Fruit fly (Drosophila melanogaster): ENCODE results near the gene SP1173.

The SP1173 gene

dm6 chr3L:6703368-6703807 lies at the start of gene SP1173:
Gene SP1173, minus strand, starts transcription at chr3L:6703521.
- TF ChIP-seq CG17801 (GFP tag; optimal IDR thresholded peaks at IDR 0.05; ENCODE audit: partially characterized antibody): no peak

DNA sequence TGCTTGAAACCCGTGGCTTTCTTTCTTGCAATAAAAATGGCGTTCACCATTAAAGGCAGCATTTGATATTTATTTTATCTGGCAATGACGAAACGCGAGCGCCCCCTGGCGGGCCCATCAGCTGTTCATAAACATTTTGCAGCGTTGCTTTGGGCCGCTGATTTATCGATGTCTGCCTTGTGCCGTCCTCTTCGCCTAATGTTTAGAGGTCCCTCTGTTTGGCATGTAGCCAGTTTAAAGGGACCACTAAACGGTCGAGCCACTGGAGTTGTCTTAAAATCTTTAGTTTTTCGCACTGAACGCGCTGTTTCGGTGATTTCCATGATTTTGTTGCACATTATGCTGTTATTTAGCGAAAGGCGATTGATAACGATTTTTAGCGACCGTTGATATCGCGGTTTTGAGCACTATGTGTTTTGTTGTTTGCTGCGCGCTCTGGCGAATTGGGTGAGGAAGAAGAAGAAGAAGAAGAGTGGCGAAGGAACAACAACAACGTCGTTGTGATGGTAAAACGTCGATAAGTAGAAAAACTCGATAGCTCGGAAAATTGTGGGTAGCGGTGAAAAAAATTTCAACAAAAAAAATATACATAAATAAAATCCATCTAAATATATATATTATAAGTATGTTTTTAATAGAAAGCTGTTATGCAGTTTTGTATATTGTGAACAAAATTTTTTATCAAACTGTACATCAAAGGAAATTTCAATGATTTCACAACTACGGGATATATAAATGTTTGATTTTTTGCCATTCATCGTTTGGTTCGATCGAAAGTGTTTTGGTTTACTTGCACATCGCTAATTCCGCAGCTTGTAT lies 49.2 kb upstream of the SP1173 start, which contains the start of the genes velo and Sbds:
Gene velo (minus strand): TSS at position 475 of the 819 bp plus-strand sequence.
Gene Sbds (plus strand): TSS at position 636 of the 819 bp plus-strand sequence.
- TF ChIP-seq CG17801 (GFP tag; optimal IDR thresholded peaks at IDR 0.05; ENCODE audit: partially characterized antibody): peak; percentile 42

DNA sequence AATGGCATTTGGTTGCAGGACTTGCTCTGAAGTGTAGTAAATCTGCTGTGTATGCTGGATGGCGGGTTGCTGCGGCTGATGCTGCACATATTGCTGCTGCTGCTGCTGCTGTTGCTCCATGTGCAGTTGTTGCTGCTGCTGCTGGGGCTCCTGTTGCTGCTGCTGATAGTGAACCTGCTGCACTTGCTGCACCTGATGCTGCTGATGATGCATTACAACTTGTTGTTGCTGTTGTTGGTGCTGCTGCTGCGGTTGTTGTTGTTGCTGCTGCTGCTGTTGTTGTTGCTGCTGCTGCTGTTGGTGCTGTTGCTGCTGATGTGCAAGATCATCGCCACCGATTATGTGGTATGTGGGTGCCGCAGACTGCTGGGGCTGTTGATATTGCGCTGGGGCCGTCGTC lies 47.5 kb upstream of the SP1173 start:
- no peak for TF ChIP-seq CG17801 (GFP tag; optimal IDR thresholded peaks at IDR 0.05; ENCODE audit: partially characterized antibody)

DNA sequence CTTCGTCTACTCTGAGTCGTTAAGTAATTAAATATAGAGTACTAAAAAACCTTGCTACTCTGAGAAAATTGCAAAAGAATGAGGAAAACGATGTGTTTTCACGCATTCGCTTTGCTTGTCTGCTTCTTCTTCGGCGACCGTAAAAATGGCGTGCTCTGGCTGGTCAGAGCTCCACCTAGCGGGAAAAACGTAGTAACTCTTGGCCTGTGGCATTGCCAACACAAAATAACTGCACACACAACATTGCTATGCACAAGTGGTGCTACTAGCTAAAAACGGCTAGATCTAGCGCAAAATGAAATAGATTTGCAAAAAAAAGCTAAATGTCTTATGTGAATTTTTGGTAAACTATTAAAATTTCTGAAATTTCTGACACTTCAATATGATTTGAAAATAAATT lies 43.8 kb upstream of the SP1173 start:
- TF ChIP-seq CG17801 (GFP tag; optimal IDR thresholded peaks at IDR 0.05; ENCODE audit: partially characterized antibody): peak; percentile 58

dm6 chr3L:6743346-6744165 lies 40.2 kb upstream of the SP1173 start:
- TF ChIP-seq CG17801 (GFP tag; optimal IDR thresholded peaks at IDR 0.05; ENCODE audit: partially characterized antibody): peak; percentile 23

DNA sequence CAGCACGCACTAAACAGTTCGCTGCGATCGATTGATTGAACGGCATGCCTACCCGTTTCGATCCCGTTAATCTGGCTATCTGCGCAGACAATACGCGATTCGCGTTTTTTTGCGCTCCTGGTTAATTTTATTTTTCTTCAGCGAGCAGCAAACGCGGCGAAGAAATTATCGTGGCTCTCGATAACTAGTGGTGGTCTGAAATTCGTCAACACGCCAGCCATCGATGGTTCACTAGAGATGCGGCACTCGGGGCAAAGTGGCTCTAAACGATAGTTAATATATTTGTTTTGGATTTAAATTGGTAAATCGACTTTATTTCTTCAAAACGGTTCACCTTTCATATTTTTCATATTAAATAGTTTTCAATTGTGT lies 39.6 kb upstream of the SP1173 start, which contains the start of gene dikar:
Gene dikar (minus strand): TSS at position 191 of the 372 bp plus-strand sequence.
- no peak for TF ChIP-seq CG17801 (GFP tag; optimal IDR thresholded peaks at IDR 0.05; ENCODE audit: partially characterized antibody)

DNA sequence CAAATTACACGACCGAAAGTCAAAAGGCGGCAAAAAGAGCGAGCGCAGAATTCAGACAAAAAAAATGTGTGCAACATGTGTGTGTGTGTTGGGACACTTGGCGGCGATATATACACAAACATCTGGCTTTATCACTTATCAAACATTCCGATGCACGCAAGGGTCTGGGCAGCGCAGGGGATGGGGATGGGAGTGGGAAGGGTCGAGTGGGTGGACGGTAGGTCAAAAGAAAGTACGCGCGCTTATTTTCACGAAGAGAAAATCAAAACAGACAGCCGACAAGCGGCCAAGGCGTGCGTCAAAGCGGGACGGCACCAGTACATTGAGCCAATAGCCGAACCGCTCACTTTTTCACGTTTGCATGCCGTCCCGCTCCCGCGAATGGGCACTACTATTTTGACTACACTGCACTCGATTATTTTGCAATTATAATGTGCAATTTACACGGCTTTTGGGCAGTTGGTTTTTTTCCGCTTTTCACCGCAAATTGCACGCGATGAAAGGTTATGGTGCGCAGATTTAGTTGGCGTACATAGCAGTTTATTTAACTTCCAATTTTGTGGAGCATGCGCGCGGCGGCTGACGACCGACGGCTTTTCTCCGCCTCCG lies 38.9 kb upstream of the SP1173 start:
- TF ChIP-seq CG17801 (GFP tag; optimal IDR thresholded peaks at IDR 0.05; ENCODE audit: partially characterized antibody): no peak

DNA sequence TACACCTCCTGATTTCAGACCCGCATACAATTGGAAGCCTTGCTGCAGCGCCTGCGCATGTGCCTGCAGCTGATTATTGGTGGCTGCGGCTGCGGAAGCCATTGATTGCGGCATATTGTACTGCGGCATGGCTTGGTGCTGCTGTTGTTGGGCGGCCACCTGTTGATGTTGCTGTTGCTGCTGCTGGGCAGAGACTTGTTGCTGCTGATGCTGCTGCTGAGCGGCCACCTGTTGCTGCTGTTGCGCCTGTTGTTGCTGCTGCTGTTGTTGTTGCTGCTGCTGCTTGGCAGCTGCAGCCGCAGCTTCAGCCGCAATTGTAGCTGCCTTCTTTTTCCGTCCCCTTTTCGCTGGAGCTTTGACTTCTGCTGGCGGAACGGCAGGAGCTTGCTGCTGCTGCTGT lies 27.8 kb upstream of the SP1173 start:
- no peak for TF ChIP-seq CG17801 (GFP tag; optimal IDR thresholded peaks at IDR 0.05; ENCODE audit: partially characterized antibody)

DNA sequence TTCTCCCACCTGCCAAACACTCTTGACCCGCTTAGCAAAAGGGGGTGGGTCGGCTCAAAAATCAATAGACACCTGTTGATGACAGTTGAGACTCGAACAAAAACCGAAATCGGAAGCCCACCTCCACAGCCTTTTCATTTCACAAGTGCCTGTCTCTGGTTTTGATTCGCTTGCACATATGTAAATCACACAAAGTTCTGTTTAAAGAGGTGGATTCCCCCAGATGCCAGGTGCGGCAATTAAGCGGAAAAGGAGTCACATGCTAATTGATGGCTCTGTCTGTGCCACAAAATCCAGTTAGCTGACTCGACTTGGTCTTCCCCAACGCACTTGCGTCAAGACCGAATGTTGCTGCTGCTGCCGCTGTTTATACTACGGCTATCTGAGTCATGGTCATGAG lies 21.2 kb upstream of the SP1173 start:
- no peak for TF ChIP-seq CG17801 (GFP tag; optimal IDR thresholded peaks at IDR 0.05; ENCODE audit: partially characterized antibody)

- no peak for TF ChIP-seq CG17801 (GFP tag; optimal IDR thresholded peaks at IDR 0.05; ENCODE audit: partially characterized antibody)
These were observed 20.0 kb upstream of the SP1173 start for dm6 chr3L:6723338-6723737.

- TF ChIP-seq CG17801 (GFP tag; optimal IDR thresholded peaks at IDR 0.05; ENCODE audit: partially characterized antibody): no peak
These were observed 16.1 kb upstream of the SP1173 start, which contains the start of gene ple for dm6 chr3L:6719392-6719889. Gene ple, minus strand, starts transcription at chr3L:6719525.

dm6 chr3L:6708995-6709606 lies 5.8 kb upstream of the SP1173 start:
- peak; percentile 7 for TF ChIP-seq CG17801 (GFP tag; optimal IDR thresholded peaks at IDR 0.05; ENCODE audit: partially characterized antibody)

dm6 chr3L:6706723-6707591 lies 3.6 kb upstream of the SP1173 start:
- TF ChIP-seq CG17801 (GFP tag; optimal IDR thresholded peaks at IDR 0.05; ENCODE audit: partially characterized antibody): no peak

dm6 chr3L:6705865-6706264 lies 2.5 kb upstream of the SP1173 start:
- TF ChIP-seq CG17801 (GFP tag; optimal IDR thresholded peaks at IDR 0.05; ENCODE audit: partially characterized antibody): no peak
